Fruit fly (Drosophila melanogaster) whole organism, adult: Measurements from ENCODE around the gene Frq2.

Source experiments
- CG11617 ChIP-seq: fragments of 200-800 bp; sonication (Bioruptor generic); optimal IDR thresholded peaks from 2 replicates; lab custom pipeline; 2017; ENCODE audit warnings: mild to moderate bottlenecking, missing biosample characterization, missing genetic modification reagents, missing genetic modification characterization
- CG12768 ChIP-seq: fragments of 200-800 bp; sonication (Bioruptor generic); optimal IDR thresholded peaks from 2 replicates; lab custom pipeline; 2017; ENCODE audit warnings: missing biosample characterization, missing genetic modification characterization, mild to moderate bottlenecking, moderate library complexity, missing genetic modification reagents
- CG14711 ChIP-seq: fragments of 200-800 bp; sonication (Bioruptor generic); optimal IDR thresholded peaks from 2 replicates; lab custom pipeline; 2018; ENCODE audit warnings: missing biosample characterization, mild to moderate bottlenecking, missing genetic modification characterization, moderate library complexity
- CG1620 ChIP-seq: fragments of 200-800 bp; sonication (Bioruptor generic); optimal IDR thresholded peaks from 2 replicates; lab custom pipeline; 2016; ENCODE audit warnings: missing biosample characterization, missing genetic modification characterization
- CG33017 ChIP-seq: fragments of 200-800 bp; sonication (Bioruptor generic); optimal IDR thresholded peaks from 2 replicates; lab custom pipeline; 2018; ENCODE audit warnings: missing biosample characterization, mild to moderate bottlenecking, missing genetic modification characterization, moderate library complexity
- CG5204 ChIP-seq: fragments of 200-800 bp; sonication (Bioruptor generic); optimal IDR thresholded peaks from 2 replicates; lab custom pipeline; 2016; ENCODE audit warnings: missing biosample characterization, missing genetic modification characterization
- CG7045 ChIP-seq: fragments of 200-800 bp; sonication (Bioruptor generic); optimal IDR thresholded peaks from 2 replicates; lab custom pipeline; 2017; ENCODE audit warnings: missing biosample characterization, mild to moderate bottlenecking, missing genetic modification characterization
- CG7101 ChIP-seq: fragments of 200-800 bp; sonication (Bioruptor generic); optimal IDR thresholded peaks from 2 replicates; lab custom pipeline; 2018; ENCODE audit warnings: missing biosample characterization, mild to moderate bottlenecking, missing genetic modification characterization, moderate library complexity
- Clk ChIP-seq: fragments of 200-800 bp; sonication (Bioruptor generic); optimal IDR thresholded peaks from 2 replicates; lab custom pipeline; 2017; ENCODE audit warnings: missing biosample characterization, missing genetic modification characterization
- Crg-1 ChIP-seq: fragments of 200-800 bp; sonication (Bioruptor generic); optimal IDR thresholded peaks from 2 replicates; lab custom pipeline; 2016; ENCODE audit warnings: missing biosample characterization, missing genetic modification characterization
- Hr96 ChIP-seq: fragments of 200-800 bp; sonication (Bioruptor generic); optimal IDR thresholded peaks from 2 replicates; lab custom pipeline; 2016; ENCODE audit warnings: missing biosample characterization, missing genetic modification characterization
- Mnt ChIP-seq: fragments of 200-800 bp; sonication (Bioruptor generic); optimal IDR thresholded peaks from 2 replicates; lab custom pipeline; 2016; ENCODE audit warnings: missing biosample characterization, mild to moderate bottlenecking, missing genetic modification characterization
- bab1 ChIP-seq: fragments of 200-800 bp; sonication (Bioruptor generic); optimal IDR thresholded peaks from 3 replicates; lab custom pipeline; 2019; ENCODE audit warnings: missing biosample characterization, mild to moderate bottlenecking, missing genetic modification characterization, moderate library complexity
- cic ChIP-seq: fragments of 200-800 bp; sonication (Bioruptor generic); optimal IDR thresholded peaks from 2 replicates; lab custom pipeline; 2017; ENCODE audit warnings: missing biosample characterization, mild to moderate bottlenecking, missing genetic modification characterization, moderate library complexity
- cnc ChIP-seq, 2 experiments: fragments of >200 bp; optimal IDR thresholded peaks; 2 replicates each; lab custom pipeline; 2017
- kay ChIP-seq: fragments of 200-800 bp; sonication (Bioruptor generic); peaks from one replicate; lab custom pipeline; 2016; ENCODE audit warnings: missing biosample characterization, missing genetic modification characterization, borderline replicate concordance
- ovo ChIP-seq: fragments of 200-800 bp; sonication (Bioruptor generic); optimal IDR thresholded peaks from 2 replicates; lab custom pipeline; 2016; ENCODE audit warnings: missing biosample characterization, missing genetic modification characterization
- pad ChIP-seq: fragments of 200-800 bp; sonication (Bioruptor generic); optimal IDR thresholded peaks from 3 replicates; lab custom pipeline; 2017; ENCODE audit warnings: missing biosample characterization, missing genetic modification characterization, mild to moderate bottlenecking, moderate library complexity, missing genetic modification reagents
- tj ChIP-seq: fragments of 200-800 bp; sonication (Bioruptor generic); optimal IDR thresholded peaks from 3 replicates; lab custom pipeline; 2017; ENCODE audit warnings: missing biosample characterization, mild to moderate bottlenecking, missing genetic modification characterization, moderate library complexity
- toe ChIP-seq: fragments of 200-800 bp; sonication (Bioruptor generic); optimal IDR thresholded peaks from 2 replicates; lab custom pipeline; 2016; ENCODE audit warnings: missing biosample characterization, missing genetic modification characterization

The Frq2 gene

DNA sequence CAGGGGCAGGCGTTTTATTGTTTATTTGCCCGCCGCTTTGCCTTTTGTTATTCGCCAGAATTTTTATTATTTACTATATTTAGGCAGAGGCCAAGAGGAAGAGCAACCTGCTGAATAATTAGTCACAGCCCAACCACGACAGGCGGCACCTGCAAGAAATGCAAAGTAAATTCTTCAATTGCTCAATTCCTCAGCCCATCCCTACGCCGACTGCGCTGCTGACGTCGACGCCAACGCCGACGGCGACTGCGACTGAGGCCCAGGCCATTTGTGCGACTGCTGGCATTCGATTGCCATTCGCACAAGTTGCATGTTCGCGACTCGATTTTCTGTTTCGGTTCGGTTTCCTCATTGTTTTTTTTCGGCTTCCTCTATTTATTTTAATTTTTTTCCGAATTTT lies at the start of gene Frq2:
Gene Frq2, plus strand, starts transcription at position 301 of the 400 bp plus-strand sequence.
- TF ChIP-seq Hr96 (GFP tag; lab: Kevin White, UChicago) (no peak), pad (GFP tag; lab: Kevin White, UChicago) (no peak), CG1620 (GFP tag; lab: Kevin White, UChicago) (no peak), bab1 (GFP tag; lab: Kevin White, UChicago) (no peak), tj (no peak), ovo (GFP tag; lab: Kevin White, UChicago) (no peak), CG33017 (tag; lab: Kevin White, UChicago) (no peak), Clk (GFP tag; lab: Kevin White, UChicago) (no peak), CG7045 (no peak), toe (GFP tag; lab: Kevin White, UChicago) (no peak), Crg-1 (no peak), kay (GFP tag; lab: Kevin White, UChicago) (no peak), cic (GFP tag; lab: Kevin White, UChicago) (no peak), cnc (optimal IDR thresholded peaks at IDR 0.05; lab: Kevin White, UChicago) (no peak), CG5204 (no peak), CG11617 (GFP tag; lab: Kevin White, UChicago) (no peak), Mnt (no peak), CG14711 (tag; lab: Kevin White, UChicago) (no peak), CG7101 (tag; lab: Kevin White, UChicago) (no peak), CG12768 (GFP tag; lab: Kevin White, UChicago) (no peak)

DNA sequence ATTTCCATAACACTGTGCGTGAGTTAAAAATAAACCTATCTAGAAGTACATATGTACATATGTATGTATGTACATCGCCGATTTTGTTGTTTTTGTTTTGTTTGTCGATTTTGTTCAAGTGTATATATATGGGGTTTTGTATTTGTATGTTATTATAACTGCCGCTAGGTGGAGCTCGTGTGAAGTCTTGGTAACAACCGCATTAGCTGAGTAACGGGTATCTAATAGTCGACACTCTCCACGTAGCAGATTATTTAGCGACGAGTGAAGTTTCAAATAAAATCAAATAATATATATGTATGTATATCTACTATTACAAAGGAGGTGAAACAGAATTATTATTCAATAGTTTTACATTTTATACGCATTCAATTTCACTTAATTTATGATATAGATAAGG lies 48.1 kb upstream of the Frq2 start:
- no peak for TF ChIP-seq ovo (GFP tag; lab: Kevin White, UChicago)
- no peak for TF ChIP-seq toe (GFP tag; lab: Kevin White, UChicago)
- no peak for TF ChIP-seq cic (GFP tag; lab: Kevin White, UChicago)
- no peak for TF ChIP-seq CG14711 (tag; lab: Kevin White, UChicago)
- no peak for TF ChIP-seq CG1620 (GFP tag; lab: Kevin White, UChicago)
- no peak for TF ChIP-seq CG33017 (tag; lab: Kevin White, UChicago)
- no peak for TF ChIP-seq pad (GFP tag; lab: Kevin White, UChicago)
- no peak for TF ChIP-seq kay (GFP tag; lab: Kevin White, UChicago)
- TF ChIP-seq CG12768 (GFP tag; lab: Kevin White, UChicago): no peak

DNA sequence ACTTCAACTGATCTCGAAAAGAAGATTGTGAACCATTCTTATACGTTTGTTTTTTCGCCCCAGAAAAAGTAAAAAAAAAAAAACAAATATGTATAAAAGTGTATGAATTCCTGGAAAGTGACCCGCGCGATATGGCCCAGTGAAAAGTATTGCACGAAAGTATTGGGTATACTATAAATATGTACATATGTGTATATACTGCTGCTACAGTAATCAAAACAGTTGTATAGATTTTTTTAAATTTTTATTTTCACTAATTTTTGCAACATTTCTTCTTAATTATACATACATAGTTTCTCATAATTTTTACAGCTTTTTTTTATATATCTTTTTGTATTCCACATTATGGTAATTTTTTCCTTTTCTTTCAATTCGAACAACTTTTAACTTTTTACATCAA lies 47.2 kb upstream of the Frq2 start, which contains the start of gene CG43133:
Gene CG43133, minus strand, starts transcription at position 11 of the 400 bp plus-strand sequence.
- no peak for TF ChIP-seq toe (GFP tag; lab: Kevin White, UChicago)
- TF ChIP-seq ovo (GFP tag; lab: Kevin White, UChicago): no peak
- TF ChIP-seq Crg-1: no peak
- no peak for TF ChIP-seq CG1620 (GFP tag; lab: Kevin White, UChicago)
- TF ChIP-seq tj: no peak
- TF ChIP-seq CG11617 (GFP tag; lab: Kevin White, UChicago): no peak
- TF ChIP-seq CG14711 (tag; lab: Kevin White, UChicago): no peak
- TF ChIP-seq Hr96 (GFP tag; lab: Kevin White, UChicago): no peak
- no peak for TF ChIP-seq cic (GFP tag; lab: Kevin White, UChicago)
- TF ChIP-seq CG7101 (tag; lab: Kevin White, UChicago): no peak
- TF ChIP-seq kay (GFP tag; lab: Kevin White, UChicago): no peak
- TF ChIP-seq Clk (GFP tag; lab: Kevin White, UChicago): no peak
- no peak for TF ChIP-seq cnc (optimal IDR thresholded peaks at IDR 0.05; lab: Kevin White, UChicago)
- no peak for TF ChIP-seq CG7045
- no peak for TF ChIP-seq CG33017 (tag; lab: Kevin White, UChicago)
- TF ChIP-seq Mnt: no peak
- TF ChIP-seq CG12768 (GFP tag; lab: Kevin White, UChicago): no peak
- no peak for TF ChIP-seq bab1 (GFP tag; lab: Kevin White, UChicago)
- no peak for TF ChIP-seq pad (GFP tag; lab: Kevin White, UChicago)
- no peak for TF ChIP-seq CG5204

DNA sequence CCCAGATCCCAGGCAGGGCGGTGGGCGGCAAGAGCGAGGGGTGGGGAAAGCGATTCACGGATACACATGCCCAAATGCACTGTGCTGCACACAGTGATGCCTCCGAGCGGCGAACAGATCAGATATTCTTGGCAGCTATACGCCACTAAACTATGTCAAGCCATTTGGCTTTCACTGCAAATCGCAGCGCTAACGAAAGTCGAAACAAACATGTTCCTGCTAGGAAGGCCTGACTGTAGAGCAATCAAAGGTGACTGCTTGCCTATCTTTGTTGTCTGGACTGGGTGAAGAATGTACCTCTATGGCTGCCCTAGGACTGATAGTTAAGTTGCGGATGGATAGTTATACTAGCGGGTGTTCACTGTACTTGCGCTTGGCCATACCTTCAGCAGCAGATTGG lies 41.4 kb upstream of the Frq2 start:
- TF ChIP-seq Mnt: no peak
- TF ChIP-seq Clk (GFP tag; lab: Kevin White, UChicago): no peak
- no peak for TF ChIP-seq CG5204
- TF ChIP-seq CG7101 (tag; lab: Kevin White, UChicago): no peak
- no peak for TF ChIP-seq kay (GFP tag; lab: Kevin White, UChicago)
- TF ChIP-seq bab1 (GFP tag; lab: Kevin White, UChicago): no peak
- TF ChIP-seq cnc (optimal IDR thresholded peaks at IDR 0.05; lab: Kevin White, UChicago): no peak
- TF ChIP-seq toe (GFP tag; lab: Kevin White, UChicago): no peak
- no peak for TF ChIP-seq CG1620 (GFP tag; lab: Kevin White, UChicago)
- TF ChIP-seq CG7045: no peak
- no peak for TF ChIP-seq cic (GFP tag; lab: Kevin White, UChicago)
- no peak for TF ChIP-seq CG33017 (tag; lab: Kevin White, UChicago)
- no peak for TF ChIP-seq Hr96 (GFP tag; lab: Kevin White, UChicago)
- TF ChIP-seq CG14711 (tag; lab: Kevin White, UChicago): no peak
- TF ChIP-seq pad (GFP tag; lab: Kevin White, UChicago): no peak
- TF ChIP-seq CG12768 (GFP tag; lab: Kevin White, UChicago): no peak
- TF ChIP-seq Crg-1: no peak
- TF ChIP-seq tj: no peak

dm6 chrX:18136910-18137849 lies 40.2 kb upstream of the Frq2 start, which contains the start of gene ari-1:
Gene ari-1, minus strand, starts transcription at chrX:18137784.
- no peak for TF ChIP-seq CG33017 (tag; lab: Kevin White, UChicago)
- TF ChIP-seq tj: peak; percentile 87
- peak; percentile 50 for TF ChIP-seq kay (GFP tag; lab: Kevin White, UChicago)
- TF ChIP-seq bab1 (GFP tag; lab: Kevin White, UChicago): peak; percentile 33
- no peak for TF ChIP-seq CG5204
- TF ChIP-seq Clk (GFP tag; lab: Kevin White, UChicago): no peak
- TF ChIP-seq CG1620 (GFP tag; lab: Kevin White, UChicago): no peak
- TF ChIP-seq cic (GFP tag; lab: Kevin White, UChicago): no peak
- TF ChIP-seq CG14711 (tag; lab: Kevin White, UChicago): no peak
- peak; percentile 26 for TF ChIP-seq ovo (GFP tag; lab: Kevin White, UChicago)
- peak; percentile 3 for TF ChIP-seq pad (GFP tag; lab: Kevin White, UChicago)
- TF ChIP-seq Hr96 (GFP tag; lab: Kevin White, UChicago): no peak
- no peak for TF ChIP-seq toe (GFP tag; lab: Kevin White, UChicago)
- no peak for TF ChIP-seq CG12768 (GFP tag; lab: Kevin White, UChicago)
- no peak for TF ChIP-seq CG7045
- TF ChIP-seq cnc (optimal IDR thresholded peaks at IDR 0.05; lab: Kevin White, UChicago): no peak
- TF ChIP-seq Crg-1: no peak
- peak; percentile 11 for TF ChIP-seq Mnt
- peak; percentile 28 for TF ChIP-seq CG11617 (GFP tag; lab: Kevin White, UChicago)
- TF ChIP-seq CG7101 (tag; lab: Kevin White, UChicago): no peak
